Worm (Caenorhabditis elegans): ENCODE results near the gene Y45F10B.3.

DNA sequence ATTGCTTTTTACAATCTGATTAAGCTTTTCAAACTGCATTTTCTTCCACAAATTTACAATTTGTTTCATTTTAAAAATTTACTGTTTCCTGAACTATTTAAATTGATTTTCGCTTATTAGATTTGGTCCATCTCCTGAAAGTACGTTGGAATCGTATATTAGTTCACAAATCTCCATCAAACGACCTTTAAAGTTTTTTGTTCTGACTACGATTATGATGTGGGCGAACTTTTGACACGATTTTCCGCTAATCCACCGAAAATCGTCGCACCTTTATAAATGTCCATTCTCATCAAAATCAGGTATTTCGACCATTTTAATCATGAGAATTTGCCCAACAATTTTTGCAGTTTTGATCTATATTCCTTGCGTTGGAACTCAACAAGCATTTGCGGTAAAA, 30.1 kb downstream of the Y45F10B.3 start, which contains the start of gene C08F11.1:
- TF ChIP-seq ztf-11 (tag; optimal IDR thresholded peaks at IDR 0.05) (no peak), ama-1 (optimal IDR thresholded peaks at IDR 0.05) (no peak), pax-3 (tag; optimal IDR thresholded peaks at IDR 0.05) (no peak), mef-2 (tag; optimal IDR thresholded peaks at IDR 0.05) (no peak), aly-2 (tag; optimal IDR thresholded peaks at IDR 0.05) (no peak), ceh-82 (tag; optimal IDR thresholded peaks at IDR 0.05) (no peak), nhr-237 (tag; optimal IDR thresholded peaks at IDR 0.05) (no peak)

Measured in whole organism, L1 larva.